Worm (Caenorhabditis elegans) whole organism, L4 larva: ENCODE data around the gene ckb-1.
"Not testable (repeated sequence)": the region's sequence is repeated elsewhere in the genome, so short reads cannot be mapped to it uniquely, and the experiment has no call there.

Experiments
- D1046.2 ChIP-seq: fragments of 200-800 bp; sonication (Bioruptor generic); IDR thresholded peaks from 2 replicates; pipeline ENCODE4 v1.3.6; 2022; ENCODE audit warnings: missing genetic modification characterization, missing compliant biosample characterization
- F10B5.3 ChIP-seq: sonication (generic microtip); optimal IDR thresholded peaks from 2 replicates; lab custom pipeline; 2016; ENCODE audit warnings: mild to moderate bottlenecking, missing genetic modification characterization, missing compliant biosample characterization
- F37D6.2 ChIP-seq: sonication (generic microtip); optimal IDR thresholded peaks from 2 replicates; lab custom pipeline; 2016; ENCODE audit warnings: mild to moderate bottlenecking, missing genetic modification characterization, missing compliant biosample characterization
- F44E2.7 ChIP-seq: fragments of 200-800 bp; sonication (Bioruptor generic); IDR thresholded peaks from 2 replicates; pipeline ENCODE4 v2.1.2; 2022; ENCODE audit warnings: missing genetic modification characterization, missing compliant biosample characterization
- F49E8.2 ChIP-seq: sonication (generic microtip); optimal IDR thresholded peaks from 2 replicates; lab custom pipeline; 2016; ENCODE audit warnings: missing compliant biosample characterization, mild to moderate bottlenecking, missing genetic modification characterization, borderline replicate concordance
- Y48G9A.11 ChIP-seq: fragments of 200-800 bp; sonication (Bioruptor generic); IDR thresholded peaks from 2 replicates; pipeline ENCODE4 v1.3.6; 2022; ENCODE audit warnings: missing genetic modification reagents, missing genetic modification characterization, missing compliant biosample characterization
- Y5F2A.4 ChIP-seq: fragments of 200-800 bp; sonication (Bioruptor generic); optimal IDR thresholded peaks from 2 replicates; lab custom pipeline; 2018; ENCODE audit warnings: mild to moderate bottlenecking, missing genetic modification characterization, missing compliant biosample characterization
- ZK337.2 ChIP-seq: fragments of 200-800 bp; sonication (Bioruptor generic); IDR thresholded peaks from 2 replicates; pipeline ENCODE4 v1.3.6; 2022; ENCODE audit warnings: missing genetic modification reagents, missing genetic modification characterization, missing compliant biosample characterization
- ceh-20 ChIP-seq: fragments of 200-800 bp; sonication (Bioruptor generic); IDR thresholded peaks from 2 replicates; pipeline ENCODE4 v1.3.6; 2022; ENCODE audit warnings: missing genetic modification reagents, missing genetic modification characterization, missing compliant biosample characterization
- ceh-44 ChIP-seq: fragments of 200-800 bp; sonication (Bioruptor generic); IDR thresholded peaks from 2 replicates; pipeline ENCODE4 v1.3.6; 2022; ENCODE audit warnings: missing genetic modification reagents, missing genetic modification characterization, missing compliant biosample characterization
- ctbp-1 ChIP-seq: fragments of 200-800 bp; sonication (Bioruptor generic); IDR thresholded peaks from 2 replicates; pipeline ENCODE4 v1.3.6; 2022; ENCODE audit warnings: missing genetic modification reagents, missing genetic modification characterization, missing compliant biosample characterization
- daf-16 ChIP-seq, 3 experiments: sonication (generic microtip); optimal IDR thresholded peaks; 2 replicates each; lab custom pipeline; 2016 to 2017; ENCODE audit warnings: missing genetic modification characterization in 3 of 3, missing genetic modification reagents in 3 of 3, mild to moderate bottlenecking in 2 of 3, missing compliant biosample characterization in 2 of 3, missing biosample characterization in 1 of 3, moderate library complexity in 1 of 3
- daf-19 ChIP-seq: fragments of 200-800 bp; sonication (Bioruptor generic); conservative IDR thresholded peaks from 2 replicates; pipeline ENCODE4 v1.3.6; 2022; ENCODE audit warnings: missing genetic modification characterization, missing compliant biosample characterization
- dmd-6 ChIP-seq: fragments of 200-800 bp; sonication (Bioruptor generic); IDR thresholded peaks from 2 replicates; pipeline ENCODE4 v1.3.6; 2022; ENCODE audit warnings: missing genetic modification reagents, missing genetic modification characterization, missing compliant biosample characterization
- dmd-8 ChIP-seq: fragments of 200-800 bp; sonication (Bioruptor generic); IDR thresholded peaks from 2 replicates; pipeline ENCODE4 v1.3.6; 2022; ENCODE audit warnings: missing genetic modification characterization, missing compliant biosample characterization
- dmd-9 ChIP-seq: fragments of 200-800 bp; sonication (Bioruptor generic); IDR thresholded peaks from 2 replicates; pipeline ENCODE4 v1.3.6; 2022; ENCODE audit warnings: missing genetic modification reagents, missing genetic modification characterization, missing compliant biosample characterization
- duxl-1 ChIP-seq: sonication (generic microtip); optimal IDR thresholded peaks from 2 replicates; lab custom pipeline; 2016; ENCODE audit warnings: mild to moderate bottlenecking, missing genetic modification characterization, moderate library complexity, missing compliant biosample characterization; ENCODE audit not compliant: poor library complexity
- dve-1 ChIP-seq: sonication (generic microtip); optimal IDR thresholded peaks from 2 replicates; lab custom pipeline; 2017; ENCODE audit warnings: antibody characterized with exemption, mild to moderate bottlenecking, missing genetic modification characterization, missing compliant biosample characterization; ENCODE audit not compliant: insufficient read depth
- egl-43 ChIP-seq: fragments of 200-800 bp; sonication (Bioruptor generic); IDR thresholded peaks from 2 replicates; pipeline ENCODE4 v1.3.6; 2022; ENCODE audit warnings: missing genetic modification reagents, missing genetic modification characterization, missing compliant biosample characterization
- hif-1 ChIP-seq, 2 experiments: sonication (generic microtip); optimal IDR thresholded peaks; 2 replicates each; lab custom pipeline; 2016 to 2017; ENCODE audit warnings: missing compliant biosample characterization in 2 of 2, missing genetic modification characterization in 2 of 2, missing genetic modification reagents in 2 of 2, missing genotype in 2 of 2, mild to moderate bottlenecking in 1 of 2
- hlh-11 ChIP-seq: fragments of 200-800 bp; sonication (Bioruptor generic); optimal IDR thresholded peaks from 2 replicates; lab custom pipeline; 2018; ENCODE audit warnings: mild to moderate bottlenecking, missing genetic modification characterization, missing compliant biosample characterization
- lin-1 ChIP-seq: fragments of 200-800 bp; sonication (Bioruptor generic); IDR thresholded peaks from 2 replicates; pipeline ENCODE4 v1.3.6; 2022; ENCODE audit warnings: missing genetic modification reagents, missing genetic modification characterization, missing compliant biosample characterization
- lin-13 ChIP-seq: fragments of 150-350 bp; optimal IDR thresholded peaks from 2 replicates; lab custom pipeline; 2014; ENCODE audit warnings: missing biosample characterization, missing genetic modification reagents, missing genetic modification characterization
- lin-29 ChIP-seq: fragments of 200-800 bp; sonication (Bioruptor generic); IDR thresholded peaks from 2 replicates; pipeline ENCODE4 v1.3.6; 2022; ENCODE audit warnings: missing genetic modification reagents, missing genetic modification characterization, missing compliant biosample characterization
- lir-3 ChIP-seq: sonication (generic microtip); optimal IDR thresholded peaks from 2 replicates; lab custom pipeline; 2016; ENCODE audit warnings: mild to moderate bottlenecking, missing genetic modification characterization, missing compliant biosample characterization
- lsy-2 ChIP-seq, 2 experiments: fragments of 150-350 bp in 1 of 2; sonication (generic microtip) in 1 of 2; optimal IDR thresholded peaks; 2 replicates each; lab custom pipeline; 2014 to 2017; ENCODE audit warnings: missing biosample characterization in 2 of 2, missing genetic modification characterization in 2 of 2
- madf-5 ChIP-seq, 2 experiments: fragments of 200-800 bp; sonication (Bioruptor generic); IDR thresholded peaks; 2 replicates each; pipeline ENCODE4 v1.3.6; 2022; ENCODE audit warnings: missing compliant biosample characterization in 2 of 2, missing genetic modification characterization in 2 of 2
- madf-9 ChIP-seq: fragments of 200-800 bp; sonication (Bioruptor generic); conservative IDR thresholded peaks from 2 replicates; pipeline ENCODE4 v1.3.6; 2022; ENCODE audit warnings: missing genetic modification reagents, missing genetic modification characterization, missing compliant biosample characterization
- mdt-29 ChIP-seq: fragments of 200-800 bp; sonication (Bioruptor generic); IDR thresholded peaks from 2 replicates; pipeline ENCODE4 v1.3.6; 2022; ENCODE audit warnings: missing genetic modification reagents, missing genetic modification characterization, missing compliant biosample characterization
- mep-1 ChIP-seq: fragments of 150-350 bp; sonication (generic microtip); optimal IDR thresholded peaks from 3 replicates; lab custom pipeline; 2014; ENCODE audit warnings: missing biosample characterization, missing genetic modification characterization
- mxl-2 ChIP-seq: fragments of 200-800 bp; sonication (Bioruptor generic); conservative IDR thresholded peaks from 2 replicates; pipeline ENCODE4 v1.3.6; 2022; ENCODE audit warnings: missing genetic modification reagents, missing genetic modification characterization, missing compliant biosample characterization
- nhr-102 ChIP-seq: sonication (generic microtip); optimal IDR thresholded peaks from 2 replicates; lab custom pipeline; 2016; ENCODE audit warnings: mild to moderate bottlenecking, missing genetic modification characterization, moderate library complexity, missing compliant biosample characterization
- nhr-25 ChIP-seq: sonication (generic microtip); optimal IDR thresholded peaks from 2 replicates; lab custom pipeline; 2017; ENCODE audit warnings: missing genetic modification characterization, mild to moderate bottlenecking, missing compliant biosample characterization, antibody characterized with exemption, moderate library complexity, borderline replicate concordance; ENCODE audit not compliant: insufficient read depth
- nhr-42 ChIP-seq: fragments of 200-800 bp; sonication (Bioruptor generic); IDR thresholded peaks from 2 replicates; pipeline ENCODE4 v1.3.6; 2022; ENCODE audit warnings: missing genetic modification characterization, missing compliant biosample characterization
- set-16 ChIP-seq: fragments of 200-800 bp; sonication (Bioruptor generic); IDR thresholded peaks from 2 replicates; pipeline ENCODE4 v1.3.6; 2022; ENCODE audit warnings: missing genetic modification reagents, missing genetic modification characterization, missing compliant biosample characterization
- snpc-1.2 ChIP-seq: fragments of 200-800 bp; sonication (Bioruptor generic); IDR thresholded peaks from 2 replicates; pipeline ENCODE4 v1.3.6; 2022; ENCODE audit warnings: missing genetic modification reagents, missing genetic modification characterization, missing compliant biosample characterization
- spr-1 ChIP-seq: sonication (generic microtip); optimal IDR thresholded peaks from 2 replicates; lab custom pipeline; 2016; ENCODE audit warnings: mild to moderate bottlenecking, missing genetic modification characterization, missing compliant biosample characterization
- spr-3 ChIP-seq: fragments of 200-800 bp; sonication (Bioruptor generic); optimal IDR thresholded peaks from 2 replicates; lab custom pipeline; 2018; ENCODE audit warnings: mild to moderate bottlenecking, missing genetic modification characterization, missing compliant biosample characterization
- tra-1 ChIP-seq: fragments of 200-800 bp; sonication (Bioruptor generic); IDR thresholded peaks from 2 replicates; pipeline ENCODE4 v1.3.6; 2022; ENCODE audit warnings: missing genetic modification reagents, missing genetic modification characterization, missing compliant biosample characterization
- unc-62 ChIP-seq, 3 experiments: fragments of 150-350 bp in 1 of 3; sonication (generic microtip); optimal IDR thresholded peaks in 2 of 3; peaks in 1 of 3; 1 replicate in 1 of 3; 2 replicates in 2 of 3; lab custom pipeline; 2014 to 2017; ENCODE audit warnings: missing biosample characterization in 3 of 3, missing genetic modification characterization in 3 of 3, missing genetic modification reagents in 3 of 3, missing genotype in 1 of 3
- vab-7 ChIP-seq: fragments of 200-800 bp; sonication (Bioruptor generic); IDR thresholded peaks from 2 replicates; pipeline ENCODE4 v1.3.6; 2022; ENCODE audit warnings: missing genetic modification reagents, missing genetic modification characterization, missing compliant biosample characterization
- zfp-3 ChIP-seq: fragments of 200-800 bp; sonication (Bioruptor generic); conservative IDR thresholded peaks from 2 replicates; pipeline ENCODE4 v1.3.6; 2022; ENCODE audit warnings: missing genetic modification reagents, missing genetic modification characterization, missing compliant biosample characterization
- zip-2 ChIP-seq: fragments of 150-350 bp; optimal IDR thresholded peaks from 2 replicates; lab custom pipeline; 2014; ENCODE audit warnings: missing biosample characterization, missing genetic modification characterization

Gene ckb-1

ce11 chrIII:4374854-4375253, 9.8 kb downstream of the ckb-1 start, which contains the start of gene pals-26:
pals-26 (plus strand) TSS chrIII:4375154.
- no peak for TF ChIP-seq zip-2

ce11 chrIII:4378600-4379293, 13.7 kb downstream of the ckb-1 start:
- TF ChIP-seq daf-19 (GFP tag; lab: Robert Waterston, UW) (0 out of 2 replicates have a peak, but pooled peaks have one; percentile 57), spr-1 (tag; lab: Kevin White, UChicago) (peak; percentile 77), vab-7 (0 out of 2 replicates have a peak, but pooled peaks have one; percentile 43), ZK337.2 (GFP tag; lab: Robert Waterston, UW) (peak; percentile 70; the same call in 1 of the 2 replicates), F10B5.3 (tag; lab: Kevin White, UChicago) (peak; percentile 68), duxl-1 (peak; percentile 79), daf-16 (GFP tag; optimal IDR thresholded peaks at IDR 0.05; lab: Kevin White, UChicago) (peak in 1 of 2 experiments; percentile 48), daf-16 (tag; optimal IDR thresholded peaks at IDR 0.05; lab: Kevin White, UChicago) (peak; percentile 40), set-16 (GFP tag; lab: Robert Waterston, UW) (peak; percentile 91), Y5F2A.4 (peak; percentile 19), ceh-44 (peak; percentile 37; the same call in 1 of the 2 replicates), egl-43 (GFP tag; lab: Robert Waterston, UW) (peak; percentile 79), nhr-102 (tag; lab: Kevin White, UChicago) (peak; percentile 61), mep-1 (tag; lab: Kevin White, UChicago) (peak; percentile 72), tra-1 (peak; percentile 64), dmd-9 (GFP tag; lab: Robert Waterston, UW) (0 out of 2 replicates have a peak, but pooled peaks have one; percentile 30), unc-62 (GFP tag; optimal IDR thresholded peaks at IDR 0.05 in 1 of 2; lab: Kevin White, UChicago) (peak in 1 of 2 experiments; percentile 66), nhr-42 (peak; percentile 68), snpc-1.2 (GFP tag; lab: Robert Waterston, UW) (peak; percentile 30; the same call in 1 of the 2 replicates), lir-3 (tag; lab: Kevin White, UChicago) (peak; percentile 75), dmd-8 (GFP tag; lab: Robert Waterston, UW) (peak; percentile 75; the same call in 1 of the 2 replicates), D1046.2 (GFP tag; lab: Robert Waterston, UW) (peak; percentile 8; the same call in 1 of the 2 replicates), mdt-29 (GFP tag; lab: Robert Waterston, UW) (0 out of 2 replicates have a peak, but pooled peaks have one; percentile 17), nhr-25 (peak; percentile 79), hlh-11 (tag; lab: Kevin White, UChicago) (peak; percentile 78), zfp-3 (0 out of 2 replicates have a peak, but pooled peaks have one; percentile 34), ctbp-1 (GFP tag; lab: Robert Waterston, UW) (peak; percentile 69), lsy-2 (tag; optimal IDR thresholded peaks at IDR 0.05; lab: Kevin White, UChicago) (peak in 1 of 2 experiments; percentile 64), hif-1 (tag; optimal IDR thresholded peaks at IDR 0.05; lab: Kevin White, UChicago) (peak in 1 of 2 experiments; percentile 54), F49E8.2 (tag; lab: Kevin White, UChicago) (peak; percentile 2), mxl-2 (GFP tag; lab: Robert Waterston, UW) (0 out of 2 replicates have a peak, but pooled peaks have one; percentile 56), madf-9 (GFP tag; lab: Robert Waterston, UW) (peak; percentile 56; the same call in 1 of the 2 replicates), lin-1 (GFP tag; lab: Robert Waterston, UW) (peak; percentile 63), F37D6.2 (tag; lab: Kevin White, UChicago) (peak; percentile 34), madf-5 (GFP tag; IDR thresholded peaks at IDR 0.05; lab: Robert Waterston, UW) (peak; percentile 46 to 62; a peak in 1 of 4 replicates), lin-13 (GFP tag; lab: Kevin White, UChicago) (peak; percentile 38), F44E2.7 (GFP tag; lab: Robert Waterston, UW) (peak; percentile 68; the same call in 1 of the 2 replicates), dve-1 (tag; lab: Kevin White, UChicago) (peak; percentile 43), spr-3 (GFP tag; lab: Kevin White, UChicago) (peak; percentile 44), Y48G9A.11 (0 out of 2 replicates have a peak, but pooled peaks have one; percentile 7), dmd-6 (GFP tag; lab: Robert Waterston, UW) (peak; percentile 63), lin-29 (GFP tag; lab: Robert Waterston, UW) (0 out of 2 replicates have a peak, but pooled peaks have one; percentile 16), ceh-20 (GFP tag; lab: Robert Waterston, UW) (peak; percentile 73)
- not testable (repeated sequence) for TF ChIP-seq unc-62 (tag; optimal IDR thresholded peaks at IDR 0.05; lab: Kevin White, UChicago)
